Fruit fly (Drosophila melanogaster): ENCODE results near the gene ImpE2.

DNA sequence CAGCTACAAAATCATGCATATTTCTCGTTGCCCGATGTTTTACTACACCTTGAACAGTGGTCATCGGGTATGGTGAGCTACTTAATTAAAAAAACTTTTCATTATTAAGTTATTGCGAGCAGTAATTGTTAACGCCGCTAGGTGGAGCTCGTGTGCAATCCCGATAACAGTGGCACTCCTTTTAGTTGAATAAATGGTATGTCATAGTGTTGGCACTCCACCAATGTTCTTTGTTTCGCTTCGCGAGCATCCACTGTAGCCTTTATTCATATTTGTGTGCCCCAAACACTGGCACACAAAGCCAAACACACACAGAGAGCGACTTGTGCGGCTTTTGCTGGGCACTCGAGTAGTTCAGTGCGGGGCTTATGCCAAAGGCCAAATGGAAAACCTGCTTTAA, 5.4 kb upstream of the ImpE2 start:
- TF ChIP-seq Hnf4 (GFP tag; optimal IDR thresholded peaks at IDR 0.05) = peak; percentile 94
- peak; percentile 73 for TF ChIP-seq CG9705 (GFP tag; optimal IDR thresholded peaks at IDR 0.05)
- TF ChIP-seq CrebA (GFP tag; optimal IDR thresholded peaks at IDR 0.05; ENCODE audit: borderline replicate concordance) = peak; percentile 22
- TF ChIP-seq Hr78 (GFP tag; optimal IDR thresholded peaks at IDR 0.05) = no peak
- TF ChIP-seq Myc (optimal IDR thresholded peaks at IDR 0.05) = no peak
- peak; percentile 87 for TF ChIP-seq Sp1 (GFP tag; optimal IDR thresholded peaks at IDR 0.05)
- TF ChIP-seq Vsx2 (GFP tag; optimal IDR thresholded peaks at IDR 0.05; ENCODE audit: partially characterized antibody) = peak; percentile 6
- no peak for TF ChIP-seq Dfd (GFP tag; optimal IDR thresholded peaks at IDR 0.05)
- TF ChIP-seq pan (optimal IDR thresholded peaks at IDR 0.05) = no peak

Measured in whole organism, wandering third instar larva.